Worm (Caenorhabditis elegans): ENCODE measurements around the gene hpo-12.

- TF ChIP-seq hnd-1 (tag; optimal IDR thresholded peaks at IDR 0.05) (no peak), flt-1 (GFP tag; IDR thresholded peaks at IDR 0.05) (no peak), B0310.2 (tag; optimal IDR thresholded peaks at IDR 0.05) (no peak), F13C5.2 (tag; optimal IDR thresholded peaks at IDR 0.05) (no peak), ceh-36 (tag; optimal IDR thresholded peaks at IDR 0.05) (no peak)
Observed at ce11 chrIV:12307720-12308119, 24.7 kb downstream of the hpo-12 start, which contains the start of gene oac-57.
